Worm (Caenorhabditis elegans) whole organism, L4/young adult: ENCODE results near the gene F47D12.3.

Experiments used
- W03F9.2 ChIP-seq: fragments of 150-350 bp; optimal IDR thresholded peaks from 2 replicates; lab custom pipeline; 2014; ENCODE audit warnings: missing biosample characterization, missing genetic modification characterization
- dao-5 ChIP-seq: sonication (generic microtip); optimal IDR thresholded peaks from 2 replicates; lab custom pipeline; 2016; ENCODE audit warnings: missing genotype, missing genetic modification characterization, moderate library complexity, missing compliant biosample characterization
- him-1 ChIP-seq: sonication (generic microtip); optimal IDR thresholded peaks from 2 replicates; lab custom pipeline; 2016; ENCODE audit warnings: missing genotype, missing genetic modification reagents, missing genetic modification characterization, missing compliant biosample characterization

F47D12.3 gene

DNA sequence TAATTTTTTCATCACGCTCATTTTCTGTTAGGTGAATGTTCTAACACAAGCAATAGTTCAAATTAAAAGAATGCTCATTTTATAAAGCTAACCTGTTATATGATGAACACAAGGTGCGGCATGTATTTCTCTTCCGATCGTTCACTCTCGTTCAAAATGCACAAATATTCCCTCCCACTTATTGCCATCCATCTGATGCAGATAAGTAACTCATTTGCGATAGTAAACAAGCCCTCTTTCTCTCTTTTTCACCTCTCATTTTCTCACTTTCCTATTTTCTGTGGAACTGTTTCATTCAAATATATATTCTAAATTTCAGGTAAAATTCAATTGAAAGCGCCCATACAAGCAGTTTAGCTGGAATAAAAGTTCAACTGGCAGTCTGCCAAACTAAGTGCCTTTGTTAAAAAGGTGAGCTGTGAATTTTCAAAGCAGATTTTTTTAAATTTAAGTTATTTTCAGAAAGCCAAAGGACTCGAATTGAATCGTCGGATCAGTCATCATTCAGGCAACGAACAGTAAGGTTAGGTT, 47.8 kb downstream of the F47D12.3 start, which contains the start of the genes trmt-10C.2 and C56G2.22:
trmt-10C.2 (plus strand) TSS at position 314 of the 531 bp plus-strand sequence.
C56G2.22 (plus strand) TSS at position 481 of the 531 bp plus-strand sequence.
- TF ChIP-seq W03F9.2 (tag; lab: Kevin White, UChicago) (no peak), him-1 (tag; lab: Kevin White, UChicago) (no peak), dao-5 (no peak)

DNA sequence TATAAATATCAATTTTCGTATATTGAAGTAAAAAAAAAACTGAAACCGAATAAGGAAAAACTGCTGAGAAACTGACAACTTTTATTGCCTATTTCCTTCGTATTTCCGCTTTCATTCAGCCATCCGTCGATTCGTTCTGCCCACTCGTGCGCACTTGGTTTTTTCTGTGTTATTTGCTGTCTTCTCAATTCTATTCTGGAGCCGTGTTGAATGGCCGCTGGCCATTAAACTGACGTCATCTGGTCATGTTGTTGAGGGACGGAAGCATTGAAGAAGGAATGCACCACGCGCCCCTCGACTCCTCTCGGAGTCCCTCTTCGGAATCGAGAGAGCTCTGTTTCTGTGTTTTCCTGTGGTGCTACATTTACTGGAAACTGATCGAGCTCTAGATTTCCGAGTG, 50.3 kb downstream of the F47D12.3 start:
- TF ChIP-seq him-1 (tag; lab: Kevin White, UChicago) (peak; percentile 64), W03F9.2 (tag; lab: Kevin White, UChicago) (no peak)
